Fruit fly (Drosophila melanogaster) whole organism, prepupa: Measurements from ENCODE around the gene Aprt.

ENCODE experiments used
- CG10631 ChIP-seq: fragments of 200-800 bp; sonication (Bioruptor generic); optimal IDR thresholded peaks from 2 replicates; lab custom pipeline; 2016; ENCODE audit warnings: missing biosample characterization, missing genetic modification characterization
- CG10669 ChIP-seq: fragments of 200-800 bp; sonication (Bioruptor generic); optimal IDR thresholded peaks from 3 replicates; lab custom pipeline; 2018; ENCODE audit warnings: missing biosample characterization, mild to moderate bottlenecking, missing genetic modification characterization, moderate library complexity
- CG11294 ChIP-seq: fragments of 200-800 bp; sonication (Bioruptor generic); IDR thresholded peaks from 2 replicates; pipeline ENCODE4 v1.3.6; 2022; ENCODE audit warnings: missing biosample characterization, missing genetic modification characterization
- CG11902 ChIP-seq: fragments of 200-800 bp; sonication (Bioruptor generic); optimal IDR thresholded peaks from 3 replicates; lab custom pipeline; 2016; ENCODE audit warnings: missing biosample characterization, missing genetic modification characterization
- CG15336 ChIP-seq: fragments of 200-800 bp; sonication (Bioruptor generic); IDR thresholded peaks from 2 replicates; pipeline ENCODE4 v1.3.6; 2022; ENCODE audit warnings: missing biosample characterization, missing genetic modification characterization
- CG1621 ChIP-seq: fragments of 200-800 bp; sonication (Bioruptor generic); optimal IDR thresholded peaks from 3 replicates; lab custom pipeline; 2018; ENCODE audit warnings: missing biosample characterization, mild to moderate bottlenecking, missing genetic modification characterization
- CG3032 ChIP-seq: fragments of 200-800 bp; optimal IDR thresholded peaks from 2 replicates; lab custom pipeline; 2019; ENCODE audit warnings: missing biosample characterization, mild to moderate bottlenecking, missing genetic modification characterization, moderate library complexity
- CG31627 ChIP-seq: fragments of 200-800 bp; sonication (Bioruptor generic); optimal IDR thresholded peaks from 3 replicates; lab custom pipeline; 2016; ENCODE audit warnings: missing biosample characterization, missing genetic modification characterization
- CG32006 ChIP-seq: fragments of 200-800 bp; sonication (Bioruptor generic); optimal IDR thresholded peaks from 3 replicates; lab custom pipeline; 2017; ENCODE audit warnings: missing biosample characterization, mild to moderate bottlenecking, missing genetic modification characterization
- CG6163 ChIP-seq: fragments of 200-800 bp; sonication (Bioruptor generic); IDR thresholded peaks from 3 replicates; pipeline ENCODE4 v1.3.6; 2022; ENCODE audit warnings: missing biosample characterization, missing genetic modification characterization
- CG6276 ChIP-seq: fragments of 200-800 bp; sonication (Bioruptor generic); optimal IDR thresholded peaks from 2 replicates; lab custom pipeline; 2017; ENCODE audit warnings: missing biosample characterization, mild to moderate bottlenecking, missing genetic modification characterization
- CG6792 ChIP-seq: fragments of 200-800 bp; sonication (Bioruptor generic); optimal IDR thresholded peaks from 3 replicates; lab custom pipeline; 2016; ENCODE audit warnings: missing biosample characterization, missing genetic modification characterization
- CG6808 ChIP-seq: fragments of 200-800 bp; sonication (Bioruptor generic); optimal IDR thresholded peaks from 3 replicates; lab custom pipeline; 2017; ENCODE audit warnings: missing biosample characterization, missing genetic modification characterization, mild to moderate bottlenecking, moderate library complexity, missing genetic modification reagents
- CG6854 ChIP-seq: fragments of 200-800 bp; sonication (Bioruptor generic); optimal IDR thresholded peaks from 2 replicates; lab custom pipeline; 2017; ENCODE audit warnings: missing biosample characterization, mild to moderate bottlenecking, missing genetic modification characterization
- CG7368 ChIP-seq: fragments of 200-800 bp; sonication (Bioruptor generic); optimal IDR thresholded peaks from 3 replicates; lab custom pipeline; 2016; ENCODE audit warnings: missing biosample characterization, missing genetic modification characterization
- CG8119 ChIP-seq: fragments of 200-800 bp; sonication (Bioruptor generic); IDR thresholded peaks from 3 replicates; pipeline ENCODE4 v1.3.6; 2022; ENCODE audit warnings: missing biosample characterization, missing genetic modification characterization
- CG8319 ChIP-seq: fragments of 200-800 bp; sonication (Bioruptor generic); optimal IDR thresholded peaks from 3 replicates; lab custom pipeline; 2016; ENCODE audit warnings: missing biosample characterization, missing genetic modification characterization
- CG8632 ChIP-seq: fragments of 200-800 bp; sonication (Bioruptor generic); optimal IDR thresholded peaks from 3 replicates; lab custom pipeline; 2016; ENCODE audit warnings: missing biosample characterization, missing genetic modification characterization
- CG9139 ChIP-seq: fragments of 200-800 bp; sonication (Bioruptor generic); optimal IDR thresholded peaks from 3 replicates; lab custom pipeline; 2017; ENCODE audit warnings: missing biosample characterization, mild to moderate bottlenecking, missing genetic modification characterization
- Eip78C ChIP-seq: fragments of 200-800 bp; sonication (Bioruptor generic); peaks from one replicate; lab custom pipeline; 2016; ENCODE audit warnings: missing biosample characterization, missing genetic modification characterization
- Eip93F ChIP-seq: fragments of 200-800 bp; sonication (Bioruptor generic); optimal IDR thresholded peaks from 2 replicates; lab custom pipeline; 2016; ENCODE audit warnings: missing biosample characterization, mild to moderate bottlenecking, missing genetic modification characterization
- Ets21C ChIP-seq: fragments of 200-800 bp; sonication (Bioruptor generic); optimal IDR thresholded peaks from 3 replicates; lab custom pipeline; 2016; ENCODE audit warnings: missing biosample characterization, missing genetic modification characterization
- Ets96B ChIP-seq: fragments of 200-800 bp; optimal IDR thresholded peaks from 2 replicates; lab custom pipeline; 2019; ENCODE audit warnings: missing biosample characterization, mild to moderate bottlenecking, missing genetic modification characterization, moderate library complexity
- Gug ChIP-seq: fragments of 200-800 bp; sonication (Bioruptor generic); IDR thresholded peaks from 2 replicates; pipeline ENCODE4 v1.3.6; 2022; ENCODE audit warnings: missing biosample characterization, missing genetic modification characterization
- Hr38 ChIP-seq: sonication (Bioruptor generic); optimal IDR thresholded peaks from 2 replicates; lab custom pipeline; 2016; ENCODE audit warnings: missing biosample characterization, missing genetic modification characterization
- Hr39 ChIP-seq: fragments of 200-800 bp; sonication (Bioruptor generic); optimal IDR thresholded peaks from 2 replicates; lab custom pipeline; 2016; ENCODE audit warnings: missing biosample characterization, missing genetic modification characterization
- Hr4 ChIP-seq: fragments of 200-800 bp; sonication (Bioruptor generic); optimal IDR thresholded peaks from 3 replicates; lab custom pipeline; 2016; ENCODE audit warnings: missing biosample characterization, missing genetic modification characterization
- Met ChIP-seq: fragments of 200-800 bp; sonication (Bioruptor generic); optimal IDR thresholded peaks from 3 replicates; lab custom pipeline; 2016; ENCODE audit warnings: missing biosample characterization, missing genetic modification characterization
- acj6 ChIP-seq: fragments of 200-800 bp; sonication (Bioruptor generic); optimal IDR thresholded peaks from 3 replicates; lab custom pipeline; 2016; ENCODE audit warnings: missing biosample characterization, missing genetic modification characterization
- cyc ChIP-seq: fragments of 200-800 bp; sonication (Bioruptor generic); optimal IDR thresholded peaks from 3 replicates; lab custom pipeline; 2016; ENCODE audit warnings: missing biosample characterization, missing genetic modification characterization
- eg ChIP-seq: fragments of 200-800 bp; sonication (Bioruptor generic); IDR thresholded peaks from 3 replicates; pipeline ENCODE4 v1.3.6; 2022; ENCODE audit warnings: missing biosample characterization, missing genetic modification characterization
- fd59A ChIP-seq: fragments of 200-800 bp; sonication (Bioruptor generic); optimal IDR thresholded peaks from 2 replicates; lab custom pipeline; 2017; ENCODE audit warnings: missing biosample characterization, mild to moderate bottlenecking, missing genetic modification characterization, missing genetic modification reagents
- fkh ChIP-seq: fragments of 200-800 bp; sonication (Bioruptor generic); optimal IDR thresholded peaks from 3 replicates; lab custom pipeline; 2017; ENCODE audit warnings: missing biosample characterization, mild to moderate bottlenecking, missing genetic modification characterization, moderate library complexity
- lz ChIP-seq: fragments of 200-800 bp; sonication (Bioruptor generic); optimal IDR thresholded peaks from 3 replicates; lab custom pipeline; 2016; ENCODE audit warnings: missing biosample characterization, missing genetic modification characterization
- net ChIP-seq: fragments of 200-800 bp; sonication (Bioruptor generic); optimal IDR thresholded peaks from 3 replicates; lab custom pipeline; 2016; ENCODE audit warnings: missing biosample characterization, missing genetic modification characterization
- pdm3 ChIP-seq: fragments of 200-800 bp; sonication (Bioruptor generic); optimal IDR thresholded peaks from 3 replicates; lab custom pipeline; 2016; ENCODE audit warnings: missing biosample characterization, missing genetic modification characterization
- salr ChIP-seq, 2 experiments: fragments of 200-800 bp; sonication (Bioruptor generic); optimal IDR thresholded peaks; 3 replicates each; lab custom pipeline; 2016 to 2018; ENCODE audit warnings: missing biosample characterization in 2 of 2, missing genetic modification characterization in 2 of 2, mild to moderate bottlenecking in 1 of 2
- spab ChIP-seq: fragments of 200-800 bp; sonication (Bioruptor generic); optimal IDR thresholded peaks from 2 replicates; lab custom pipeline; 2017; ENCODE audit warnings: missing biosample characterization, mild to moderate bottlenecking, missing genetic modification characterization, missing genetic modification reagents
- svp ChIP-seq: fragments of 200-800 bp; sonication (Bioruptor generic); peaks from one replicate; lab custom pipeline; 2016; ENCODE audit warnings: missing biosample characterization, missing genetic modification characterization
- topi ChIP-seq: fragments of 200-800 bp; sonication (Bioruptor generic); optimal IDR thresholded peaks from 3 replicates; lab custom pipeline; 2016; ENCODE audit warnings: missing biosample characterization, missing genetic modification characterization

Gene Aprt

DNA sequence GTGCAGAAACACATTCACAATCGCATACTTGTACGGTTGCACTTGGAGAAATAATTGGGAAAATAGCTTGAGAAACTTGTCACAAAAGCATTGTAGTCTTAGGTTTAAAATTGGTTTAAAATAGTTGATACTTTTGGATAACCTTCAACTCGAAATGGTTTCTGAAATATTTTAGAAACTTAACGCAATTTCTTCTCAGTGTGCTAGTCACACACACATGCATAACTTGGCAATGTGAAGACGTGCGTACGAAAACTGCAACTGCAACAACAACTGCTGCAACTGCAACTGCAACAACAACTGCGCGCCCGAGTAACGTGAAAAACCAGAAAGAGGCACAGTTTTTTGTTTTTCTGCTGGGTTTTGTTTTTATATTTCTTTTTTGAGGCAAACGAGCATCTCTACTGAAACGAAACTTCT, 1.3 kb upstream of the Aprt start (continued):
- peak; percentile 96 for TF ChIP-seq CG10631 (GFP tag; lab: Kevin White, UChicago)
- peak; percentile 92 for TF ChIP-seq CG8632 (GFP tag; lab: Kevin White, UChicago)
- peak; percentile 96 for TF ChIP-seq CG11294 (GFP tag; lab: Robert Waterston, UW)
- TF ChIP-seq CG6163 (GFP tag; lab: Robert Waterston, UW), result peak; percentile 99
- peak; percentile 96 for TF ChIP-seq acj6 (GFP tag; lab: Kevin White, UChicago)
- peak; percentile 98 for TF ChIP-seq CG32006
- peak; percentile 97 for TF ChIP-seq net
- TF ChIP-seq lz (GFP tag; lab: Kevin White, UChicago), result peak; percentile 91

DNA sequence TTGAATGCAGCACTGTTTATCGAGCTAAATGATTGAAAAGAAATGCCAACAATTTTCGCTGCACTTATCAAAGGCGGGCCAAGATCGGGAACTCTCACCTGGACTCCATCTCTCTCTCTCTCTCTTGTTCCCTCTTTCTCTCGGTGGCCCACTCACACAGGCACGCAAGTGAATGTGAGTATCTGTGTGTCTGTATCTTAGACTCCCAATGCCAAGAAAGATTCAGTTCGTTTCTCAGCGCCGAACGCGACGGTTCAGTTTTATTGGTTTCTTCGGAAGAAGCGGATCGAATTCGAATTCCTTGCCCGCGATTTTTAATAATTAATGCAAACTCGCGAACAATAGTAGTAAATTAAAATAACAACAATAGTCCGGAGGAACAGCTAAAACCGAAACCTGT, 617 bp upstream of the Aprt start, which contains the start of gene Tmhs:
Gene Tmhs, plus strand, starts transcription at position 222 of the 400 bp plus-strand sequence.
- TF ChIP-seq cyc (GFP tag; lab: Kevin White, UChicago), result no peak
- no peak for TF ChIP-seq CG8319 (GFP tag; lab: Kevin White, UChicago)
- TF ChIP-seq CG6854 (GFP tag; lab: Kevin White, UChicago), result no peak
- peak; percentile 45; the same call in 1 of the 3 replicates for TF ChIP-seq eg (GFP tag; lab: Robert Waterston, UW)
- peak; percentile 34; the same call in 1 of the 3 replicates for TF ChIP-seq CG6163 (GFP tag; lab: Robert Waterston, UW)
- TF ChIP-seq, all 60 proteins: peak for 2

DNA sequence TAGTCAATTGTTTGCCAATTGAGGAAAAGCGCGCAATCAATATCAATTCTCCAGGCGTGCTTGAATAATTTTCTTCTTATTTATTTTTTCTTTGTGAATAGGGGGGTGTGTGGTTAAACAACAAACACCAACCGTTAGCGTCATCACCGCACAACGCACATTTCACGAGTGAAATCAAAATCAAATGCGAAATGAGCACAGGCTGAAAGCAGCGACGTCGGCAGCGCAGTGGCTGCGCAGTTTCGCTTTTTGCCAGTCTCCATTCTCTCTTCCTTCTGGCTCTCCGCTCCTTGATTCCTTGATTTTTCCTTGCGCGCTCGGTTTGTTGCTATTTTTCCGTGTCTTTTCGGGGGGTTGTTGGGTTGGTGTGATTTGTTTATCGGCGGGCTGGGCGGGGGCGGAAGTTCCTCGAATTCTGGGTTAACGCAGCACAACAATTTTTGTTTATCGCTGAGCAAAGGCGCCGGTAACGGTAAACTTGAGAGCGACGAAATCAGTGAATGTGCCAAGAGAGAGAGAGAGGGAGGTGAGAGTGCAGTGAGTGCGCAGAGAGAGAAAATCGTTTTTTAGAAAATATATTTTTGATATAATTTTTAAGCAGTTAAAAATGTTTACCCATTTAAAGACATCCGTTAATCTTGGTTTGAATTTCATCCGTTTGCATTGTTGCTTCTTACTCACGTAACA, 1.8 kb downstream of the Aprt start, which contains the start of gene CG13937:
Gene CG13937, minus strand, starts transcription at position 174 of the 687 bp plus-strand sequence.
- TF ChIP-seq Eip78C (GFP tag; lab: Kevin White, UChicago), result peak; percentile 40
- TF ChIP-seq fkh (GFP tag; lab: Kevin White, UChicago), result peak; percentile 11
- TF ChIP-seq Met (GFP tag; lab: Kevin White, UChicago), result no peak
- TF ChIP-seq spab (GFP tag; lab: Kevin White, UChicago), result no peak
- no peak for TF ChIP-seq CG6276 (GFP tag; lab: Kevin White, UChicago)
- TF ChIP-seq, all 60 proteins: peak for 2

DNA sequence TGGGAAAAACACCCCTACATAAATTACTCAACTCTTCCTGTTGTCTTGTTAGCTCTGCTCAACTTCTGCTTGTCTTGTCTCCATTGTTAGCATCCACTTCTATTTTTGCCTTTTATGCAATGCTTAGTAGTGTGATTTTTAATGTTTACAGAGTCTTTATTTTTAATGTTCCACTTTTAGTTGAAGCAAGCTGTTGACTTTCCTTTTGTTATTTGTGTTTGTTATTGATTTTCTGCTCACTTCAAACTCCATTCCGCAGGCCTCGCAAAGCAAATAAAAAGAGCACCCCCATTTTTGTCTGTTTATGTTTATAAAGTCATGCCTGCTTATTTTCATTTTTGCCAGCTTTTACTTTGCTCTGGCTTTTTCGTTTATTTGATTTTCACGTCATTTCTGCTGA, 2.9 kb downstream of the Aprt start:
- TF ChIP-seq topi (GFP tag; lab: Kevin White, UChicago) (no peak), CG10669 (no peak), fkh (GFP tag; lab: Kevin White, UChicago) (peak; percentile 20), pdm3 (no peak), Eip78C (GFP tag; lab: Kevin White, UChicago) (peak; percentile 51), salr (GFP tag; optimal IDR thresholded peaks at IDR 0.05; lab: Kevin White, UChicago) (no peak), CG1621 (no peak)
- TF ChIP-seq, all 60 proteins: peak for 2

DNA sequence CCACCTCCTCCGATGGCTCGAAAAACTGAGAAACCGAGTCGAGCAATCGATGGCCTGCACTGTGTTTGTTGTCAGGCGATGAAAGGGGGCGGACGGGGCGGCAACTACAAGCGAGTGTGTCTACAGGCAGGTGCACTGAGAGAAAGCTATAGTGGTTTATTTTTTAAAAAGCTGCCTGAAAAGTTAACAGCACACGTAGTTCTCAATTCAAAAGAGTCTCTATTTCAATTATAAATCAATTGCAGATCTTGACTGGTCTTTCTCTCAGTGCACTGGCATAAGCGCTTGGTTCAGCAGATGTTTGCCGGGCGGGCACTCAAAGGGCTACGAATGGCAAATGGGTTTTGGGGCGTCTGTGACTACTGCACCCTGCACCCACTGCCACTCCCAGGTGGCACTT, 4.1 kb downstream of the Aprt start:
- TF ChIP-seq CG10631 (GFP tag; lab: Kevin White, UChicago), result peak; percentile 0
- TF ChIP-seq Hr38 (GFP tag; lab: Kevin White, UChicago), result no peak
- peak; percentile 40 for TF ChIP-seq CG10669
- TF ChIP-seq CG15336 (GFP tag; lab: Robert Waterston, UW), result peak; percentile 38; the same call in 1 of the 2 replicates
- TF ChIP-seq CG6163 (GFP tag; lab: Robert Waterston, UW), result peak; percentile 83
- no peak for TF ChIP-seq CG3032 (tag; lab: Kevin White, UChicago)
- TF ChIP-seq CG8119, result peak; percentile 46; the same call in 1 of the 3 replicates
- TF ChIP-seq Ets21C (GFP tag; lab: Kevin White, UChicago), result no peak
- TF ChIP-seq acj6 (GFP tag; lab: Kevin White, UChicago), result no peak
- TF ChIP-seq Hr39 (GFP tag; lab: Kevin White, UChicago), result no peak
- TF ChIP-seq svp (GFP tag; lab: Kevin White, UChicago), result peak; percentile 44
- peak; percentile 51 for TF ChIP-seq Eip78C (GFP tag; lab: Kevin White, UChicago)
- peak; percentile 47 for TF ChIP-seq Ets96B (tag; lab: Kevin White, UChicago)
- TF ChIP-seq CG6792 (GFP tag; lab: Kevin White, UChicago), result no peak
- no peak for TF ChIP-seq lz (GFP tag; lab: Kevin White, UChicago)
- TF ChIP-seq topi (GFP tag; lab: Kevin White, UChicago), result peak; percentile 18
- TF ChIP-seq CG32006, result peak; percentile 36
- peak; percentile 70 for TF ChIP-seq Gug (GFP tag; lab: Robert Waterston, UW)
- TF ChIP-seq Met (GFP tag; lab: Kevin White, UChicago), result no peak
- no peak for TF ChIP-seq CG31627 (GFP tag; lab: Kevin White, UChicago)
- no peak for TF ChIP-seq CG8632 (GFP tag; lab: Kevin White, UChicago)
- TF ChIP-seq CG11902, result peak; percentile 1
- peak; percentile 33 for TF ChIP-seq CG7368 (GFP tag; lab: Kevin White, UChicago)
- TF ChIP-seq spab (GFP tag; lab: Kevin White, UChicago), result peak; percentile 39
- TF ChIP-seq fd59A (GFP tag; lab: Kevin White, UChicago), result no peak
- TF ChIP-seq pdm3, result no peak
- peak; percentile 8 for TF ChIP-seq CG9139 (GFP tag; lab: Kevin White, UChicago)
- peak; percentile 13 for TF ChIP-seq Hr4 (GFP tag; lab: Kevin White, UChicago)
- TF ChIP-seq CG11294 (GFP tag; lab: Robert Waterston, UW), result peak; percentile 57
- no peak for TF ChIP-seq CG8319 (GFP tag; lab: Kevin White, UChicago)
- peak; percentile 38 for TF ChIP-seq CG6808
- TF ChIP-seq Eip93F (GFP tag; lab: Kevin White, UChicago), result no peak
